Fruit fly (Drosophila melanogaster): ENCODE data around the gene mgl.

mgl gene

DNA sequence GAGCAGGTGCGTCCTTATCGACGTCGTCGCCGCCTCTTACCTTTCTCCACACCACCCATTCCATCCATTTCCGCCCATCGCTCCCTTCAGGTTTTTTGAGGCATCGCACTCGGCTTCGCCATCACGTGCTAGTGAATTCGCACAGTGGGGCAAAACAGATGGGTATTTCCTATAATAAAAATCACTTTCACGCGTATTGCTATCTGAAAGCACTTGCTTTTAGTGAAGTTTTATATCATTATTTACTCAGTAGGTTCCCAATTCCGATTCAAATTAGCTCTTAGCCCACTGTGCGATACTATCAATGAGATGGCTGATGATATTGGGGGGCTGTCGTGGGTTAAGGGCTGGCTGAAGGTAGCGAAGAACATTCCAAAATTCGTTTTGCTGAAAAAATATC is 83.9 kb downstream of the mgl start (continued):
- TF ChIP-seq zen (tag; optimal IDR thresholded peaks at IDR 0.05) (peak; percentile 32), CG3995 (GFP tag; optimal IDR thresholded peaks at IDR 0.05) (no peak), Abd-B (GFP tag; optimal IDR thresholded peaks at IDR 0.05) (peak; percentile 43), Six4 (GFP tag; optimal IDR thresholded peaks at IDR 0.05) (peak; percentile 43), HLH54F (GFP tag; optimal IDR thresholded peaks at IDR 0.05) (peak; percentile 28), CG7372 (GFP tag; IDR thresholded peaks at IDR 0.05) (peak; percentile 46; the same call in 1 of the 2 replicates), CG18262 (tag; optimal IDR thresholded peaks at IDR 0.05) (peak; percentile 59), gcm (GFP tag; optimal IDR thresholded peaks at IDR 0.05) (peak; percentile 11), Bdp1 (GFP tag; optimal IDR thresholded peaks at IDR 0.05) (peak; percentile 2), CG17361 (GFP tag; IDR thresholded peaks at IDR 0.05) (no peak; the same call in 2 of the 3 replicates), Poxn (GFP tag; IDR thresholded peaks at IDR 0.05) (no peak), CG2678 (tag; optimal IDR thresholded peaks at IDR 0.05) (peak; percentile 75), Nf-YA (GFP tag; IDR thresholded peaks at IDR 0.05) (no peak), Antp (GFP tag; optimal IDR thresholded peaks at IDR 0.05) (peak; percentile 67), CG11093 (GFP tag; IDR thresholded peaks at IDR 0.05) (peak; percentile 35; the same call in 1 of the 3 replicates), CG8478 (optimal IDR thresholded peaks at IDR 0.05) (no peak), otp (GFP tag; IDR thresholded peaks at IDR 0.05) (0 out of 3 replicates have a peak, but pooled peaks have one; percentile 53), Atf3 (GFP tag; optimal IDR thresholded peaks at IDR 0.05) (peak; percentile 38), odd (GFP tag; optimal IDR thresholded peaks at IDR 0.05) (peak; percentile 40), gfzf (GFP tag; optimal IDR thresholded peaks at IDR 0.05) (no peak), z (GFP tag; IDR thresholded peaks at IDR 0.05) (no peak), CG2889 (GFP tag; IDR thresholded peaks at IDR 0.05) (peak; percentile 65; the same call in 2 of the 3 replicates), CG14667 (GFP tag; IDR thresholded peaks at IDR 0.05) (peak; percentile 56; the same call in 1 of the 2 replicates), CG30020 (tag; optimal IDR thresholded peaks at IDR 0.05) (no peak), NFAT (GFP tag; IDR thresholded peaks at IDR 0.05) (peak; percentile 51; the same call in 1 of the 2 replicates), CG12104 (GFP tag; optimal IDR thresholded peaks at IDR 0.05) (no peak), dati (GFP tag; IDR thresholded peaks at IDR 0.05) (peak; percentile 52; the same call in 1 of the 2 replicates), CG17186 (GFP tag; optimal IDR thresholded peaks at IDR 0.05) (no peak), lbe (GFP tag; optimal IDR thresholded peaks at IDR 0.05) (no peak), CG3838 (GFP tag; optimal IDR thresholded peaks at IDR 0.05) (no peak), run (tag; optimal IDR thresholded peaks at IDR 0.05) (peak; percentile 28), CG10321 (GFP tag; IDR thresholded peaks at IDR 0.05) (0 out of 2 replicates have a peak, but pooled peaks have one; percentile 8), luna (GFP tag; optimal IDR thresholded peaks at IDR 0.05) (no peak), ase (GFP tag; IDR thresholded peaks at IDR 0.05) (peak; percentile 80), gce (GFP tag; IDR thresholded peaks at IDR 0.05) (peak; percentile 62; the same call in 1 of the 3 replicates), CG8089 (GFP tag; optimal IDR thresholded peaks at IDR 0.05) (peak; percentile 37), CG10959 (GFP tag; IDR thresholded peaks at IDR 0.05) (no peak), Atf6 (GFP tag; IDR thresholded peaks at IDR 0.05) (peak; percentile 45; the same call in 1 of the 2 replicates), CG7963 (GFP tag; IDR thresholded peaks at IDR 0.05; ENCODE audit: partially characterized antibody) (no peak), CG4707 (GFP tag; optimal IDR thresholded peaks at IDR 0.05) (peak; percentile 39), Sin3A (optimal IDR thresholded peaks at IDR 0.05) (no peak), Ets65A (GFP tag) (peak; percentile 79), E2f2 (GFP tag; IDR thresholded peaks at IDR 0.05) (0 out of 2 replicates have a peak, but pooled peaks have one; percentile 28), wor (GFP tag; IDR thresholded peaks at IDR 0.05) (peak; percentile 37; the same call in 1 of the 2 replicates), CG8359 (GFP tag; optimal IDR thresholded peaks at IDR 0.05; ENCODE audit: borderline replicate concordance) (no peak), CG17802 (tag; optimal IDR thresholded peaks at IDR 0.05) (peak; percentile 44), zen2 (GFP tag; IDR thresholded peaks at IDR 0.05; ENCODE audit: partially characterized antibody) (no peak), nerfin-2 (GFP tag; IDR thresholded peaks at IDR 0.05; ENCODE audit: partially characterized antibody) (no peak), CG5953 (GFP tag; IDR thresholded peaks at IDR 0.05) (0 out of 2 replicates have a peak, but pooled peaks have one; percentile 16), nau (GFP tag; optimal IDR thresholded peaks at IDR 0.05) (no peak), CG30431 (GFP tag; optimal IDR thresholded peaks at IDR 0.05) (peak; percentile 47), hb (GFP tag; IDR thresholded peaks at IDR 0.05; ENCODE audit: partially characterized antibody) (no peak)

Measured in whole organism, embryonic.